Worm (Caenorhabditis elegans): ENCODE results near the gene tpk-1.

DNA sequence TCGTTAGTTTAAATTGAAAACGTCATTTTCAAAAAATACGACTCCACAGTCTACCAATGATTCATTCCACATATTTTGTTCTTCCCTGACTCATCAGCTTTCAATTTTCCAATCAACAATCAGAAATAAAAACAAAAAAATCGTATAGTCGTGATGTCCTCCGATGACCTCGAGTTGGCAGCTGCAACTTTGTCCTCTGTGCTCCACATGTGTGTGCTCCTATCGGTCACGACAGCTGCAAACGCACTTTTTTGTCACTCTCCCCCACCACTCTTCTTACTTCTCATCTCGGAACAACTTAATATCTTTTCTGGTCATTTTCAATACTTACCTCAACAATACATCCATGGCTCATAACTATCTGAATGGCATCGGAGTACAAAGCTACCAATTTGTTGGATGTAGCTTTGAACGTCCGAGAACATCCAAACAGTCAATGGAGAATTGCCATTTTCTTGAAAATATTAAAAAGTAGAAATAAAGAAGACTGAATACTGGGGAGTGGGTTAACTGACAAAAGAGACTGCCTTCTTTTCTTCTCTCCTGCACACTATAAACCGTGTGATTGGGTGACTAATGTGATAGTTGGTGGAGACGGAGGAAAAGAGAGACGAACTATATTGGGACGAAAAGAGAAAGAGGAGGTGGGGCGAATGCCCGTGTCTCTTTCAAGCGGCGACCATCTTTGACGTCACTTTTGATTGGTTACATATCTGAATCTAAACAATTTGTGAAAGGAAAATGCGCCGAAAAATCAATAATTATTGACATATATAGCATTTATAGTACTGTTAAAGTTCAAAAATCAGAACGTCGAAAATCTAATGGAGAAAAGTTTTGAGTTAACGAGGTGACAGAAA is 44.7 kb upstream of the tpk-1 start:
- TF ChIP-seq lin-32 (GFP tag; optimal IDR thresholded peaks at IDR 0.05) (no peak), nhr-28 (tag; optimal IDR thresholded peaks at IDR 0.05) (no peak), snpc-4 (tag; optimal IDR thresholded peaks at IDR 0.05) (no peak), sptf-1 (tag; optimal IDR thresholded peaks at IDR 0.05) (no peak), unc-62 (GFP tag; optimal IDR thresholded peaks at IDR 0.05) (no peak), unc-39 (tag; optimal IDR thresholded peaks at IDR 0.05) (no peak), lsy-2 (tag; optimal IDR thresholded peaks at IDR 0.05) (no peak), lin-13 (tag; optimal IDR thresholded peaks at IDR 0.05) (no peak), elt-1 (tag; optimal IDR thresholded peaks at IDR 0.05; ENCODE audit: borderline replicate concordance, insufficient read depth) (no peak), nhr-12 (tag; optimal IDR thresholded peaks at IDR 0.05) (no peak), tbx-8 (GFP tag; optimal IDR thresholded peaks at IDR 0.05) (no peak), elt-3 (tag; optimal IDR thresholded peaks at IDR 0.05) (no peak)

Measured in whole organism, mixed stage, embryonic.